Worm (Caenorhabditis elegans): Measurements from ENCODE around the gene eif-1.

Gene eif-1

ce11 chrII:5032669-5033068 is 39.3 kb upstream of the eif-1 start:
- TF ChIP-seq dpl-1 (GFP tag; optimal IDR thresholded peaks at IDR 0.05), result peak; percentile 45
- TF ChIP-seq aha-1 (tag), result peak; percentile 98
- peak; percentile 26 for TF ChIP-seq dve-1 (tag; optimal IDR thresholded peaks at IDR 0.05; ENCODE audit: insufficient read depth)
- TF ChIP-seq lir-3 (tag; optimal IDR thresholded peaks at IDR 0.05), result peak; percentile 15
- TF ChIP-seq dmd-8 (GFP tag; IDR thresholded peaks at IDR 0.05), result peak; percentile 83
- TF ChIP-seq nhr-48 (tag; optimal IDR thresholded peaks at IDR 0.05), result peak; percentile 45
- peak; percentile 25 for TF ChIP-seq F10B5.3 (tag; optimal IDR thresholded peaks at IDR 0.05)
- TF ChIP-seq pqm-1 (tag; optimal IDR thresholded peaks at IDR 0.05), result no peak
- peak; percentile 90 for TF ChIP-seq hmg-1.1 (GFP tag; IDR thresholded peaks at IDR 0.05)
- peak; percentile 82 for TF ChIP-seq sdz-12 (GFP tag; optimal IDR thresholded peaks at IDR 0.05)
- TF ChIP-seq daf-8 (GFP tag; IDR thresholded peaks at IDR 0.05), result 0 out of 2 replicates have a peak, but pooled peaks have one; percentile 21
- no peak for TF ChIP-seq R02D3.7 (tag; optimal IDR thresholded peaks at IDR 0.05)
- TF ChIP-seq spr-1 (tag; optimal IDR thresholded peaks at IDR 0.05), result peak; percentile 75
- TF ChIP-seq rbr-2 (tag; optimal IDR thresholded peaks at IDR 0.05), result peak; percentile 46
- peak; percentile 74 for TF ChIP-seq mes-2 (tag; optimal IDR thresholded peaks at IDR 0.05; ENCODE audit: poor library complexity, severe bottlenecking)
- TF ChIP-seq madf-9 (GFP tag; conservative IDR thresholded peaks at IDR 0.05), result peak; percentile 74
- no peak for TF ChIP-seq nhr-237 (tag; optimal IDR thresholded peaks at IDR 0.05)
- TF ChIP-seq ceh-62 (tag; optimal IDR thresholded peaks at IDR 0.05), result no peak
- TF ChIP-seq gei-8 (GFP tag; optimal IDR thresholded peaks at IDR 0.05), result peak; percentile 68
- TF ChIP-seq arid-1 (GFP tag; conservative IDR thresholded peaks at IDR 0.05), result peak; percentile 84
- no peak for TF ChIP-seq nhr-10 (tag; optimal IDR thresholded peaks at IDR 0.05)
- TF ChIP-seq lin-1 (GFP tag; IDR thresholded peaks at IDR 0.05), result peak; percentile 70; the same call in 1 of the 2 replicates
- no peak for TF ChIP-seq ZK546.5 (tag; optimal IDR thresholded peaks at IDR 0.05)
- peak; percentile 64 for TF ChIP-seq mep-1 (tag; optimal IDR thresholded peaks at IDR 0.05)
- no peak for TF ChIP-seq zag-1 (tag; optimal IDR thresholded peaks at IDR 0.05)
- TF ChIP-seq fos-1 (tag; optimal IDR thresholded peaks at IDR 0.05), result no peak
- peak in 1 of 2 experiments; percentile 25 for TF ChIP-seq mdl-1 (tag; optimal IDR thresholded peaks at IDR 0.05)
- peak; percentile 65 for TF ChIP-seq jun-1 (tag; optimal IDR thresholded peaks at IDR 0.05)
- no peak for TF ChIP-seq snpc-4 (tag; optimal IDR thresholded peaks at IDR 0.05)
- peak; percentile 84 for TF ChIP-seq T26A8.4 (GFP tag; IDR thresholded peaks at IDR 0.05)
- TF ChIP-seq spr-3 (GFP tag; optimal IDR thresholded peaks at IDR 0.05), result peak; percentile 31
- no peak for TF ChIP-seq unc-39 (tag; optimal IDR thresholded peaks at IDR 0.05)
- TF ChIP-seq ztf-11 (tag; optimal IDR thresholded peaks at IDR 0.05), result no peak
- peak; percentile 60 for TF ChIP-seq nhr-6 (tag; optimal IDR thresholded peaks at IDR 0.05)
- TF ChIP-seq dmd-9 (GFP tag; IDR thresholded peaks at IDR 0.05), result peak; percentile 78
- no peak for TF ChIP-seq attf-4 (tag; optimal IDR thresholded peaks at IDR 0.05)
- TF ChIP-seq pha-4 (GFP tag; IDR thresholded peaks at IDR 0.05), result peak; percentile 93
- no peak for TF ChIP-seq pha-4 (tag; optimal IDR thresholded peaks at IDR 0.05)
- peak; percentile 78 for TF ChIP-seq duxl-1 (tag; optimal IDR thresholded peaks at IDR 0.05; ENCODE audit: poor library complexity)
- peak; percentile 29 to 70 for TF ChIP-seq lsy-2 (tag; optimal IDR thresholded peaks at IDR 0.05)
- TF ChIP-seq Y48G9A.11 (GFP tag; IDR thresholded peaks at IDR 0.05), result peak; percentile 76
- TF ChIP-seq ces-1 (GFP tag; optimal IDR thresholded peaks at IDR 0.05), result no peak
- TF ChIP-seq ZK337.2 (GFP tag; IDR thresholded peaks at IDR 0.05), result no peak
- TF ChIP-seq lin-13 (GFP tag; optimal IDR thresholded peaks at IDR 0.05), result peak; percentile 60
- TF ChIP-seq ceh-28 (tag; optimal IDR thresholded peaks at IDR 0.05), result no peak
- TF ChIP-seq madf-5 (GFP tag; IDR thresholded peaks at IDR 0.05), result peak in 1 of 2 experiments; percentile 52; a peak in 1 of 4 replicates
- TF ChIP-seq F49E8.2 (tag; optimal IDR thresholded peaks at IDR 0.05; ENCODE audit: borderline replicate concordance), result peak; percentile 69
- 0 out of 2 replicates have a peak, but pooled peaks have one; percentile 48 for TF ChIP-seq saeg-2 (GFP tag; IDR thresholded peaks at IDR 0.05)
- TF ChIP-seq hlh-11 (tag; optimal IDR thresholded peaks at IDR 0.05), result peak; percentile 55
- peak; percentile 82 for TF ChIP-seq tra-1 (GFP tag; IDR thresholded peaks at IDR 0.05)
- peak; percentile 17 to 59 for TF ChIP-seq hif-1 (tag; optimal IDR thresholded peaks at IDR 0.05)
- peak; percentile 72 for TF ChIP-seq unc-130 (GFP tag; optimal IDR thresholded peaks at IDR 0.05)
